Worm (Caenorhabditis elegans) whole organism, L4 larva: Measurements from ENCODE around the gene clec-222.

ENCODE experiments used
- F37D6.2 ChIP-seq: sonication (generic microtip); optimal IDR thresholded peaks from 2 replicates; lab custom pipeline; 2016; ENCODE audit warnings: mild to moderate bottlenecking, missing genetic modification characterization, missing compliant biosample characterization
- T20F7.1 ChIP-seq: fragments of 200-800 bp; sonication (Bioruptor generic); optimal IDR thresholded peaks from 2 replicates; lab custom pipeline; 2018; ENCODE audit warnings: mild to moderate bottlenecking, missing genetic modification characterization, missing compliant biosample characterization
- Y48G9A.11 ChIP-seq: fragments of 200-800 bp; sonication (Bioruptor generic); IDR thresholded peaks from 2 replicates; pipeline ENCODE4 v1.3.6; 2022; ENCODE audit warnings: missing genetic modification reagents, missing genetic modification characterization, missing compliant biosample characterization
- ZK546.5 ChIP-seq, 2 experiments: sonication (generic microtip); optimal IDR thresholded peaks; 2 replicates each; lab custom pipeline; 2017; ENCODE audit warnings: missing biosample characterization in 2 of 2, missing genetic modification characterization in 2 of 2
- attf-4 ChIP-seq: sonication (generic microtip); optimal IDR thresholded peaks from 3 replicates; lab custom pipeline; 2017; ENCODE audit warnings: missing biosample characterization, missing genetic modification characterization
- ceh-20 ChIP-seq: fragments of 200-800 bp; sonication (Bioruptor generic); IDR thresholded peaks from 2 replicates; pipeline ENCODE4 v1.3.6; 2022; ENCODE audit warnings: missing genetic modification reagents, missing genetic modification characterization, missing compliant biosample characterization
- ceh-28 ChIP-seq: fragments of 150-350 bp; optimal IDR thresholded peaks from 2 replicates; lab custom pipeline; 2014; ENCODE audit warnings: missing biosample characterization, missing genetic modification reagents, missing genetic modification characterization
- ceh-62 ChIP-seq: sonication (generic microtip); optimal IDR thresholded peaks from 2 replicates; lab custom pipeline; 2017; ENCODE audit warnings: missing biosample characterization, missing genetic modification characterization
- ctbp-1 ChIP-seq: fragments of 200-800 bp; sonication (Bioruptor generic); IDR thresholded peaks from 2 replicates; pipeline ENCODE4 v1.3.6; 2022; ENCODE audit warnings: missing genetic modification reagents, missing genetic modification characterization, missing compliant biosample characterization
- daf-19 ChIP-seq: fragments of 200-800 bp; sonication (Bioruptor generic); conservative IDR thresholded peaks from 2 replicates; pipeline ENCODE4 v1.3.6; 2022; ENCODE audit warnings: missing genetic modification characterization, missing compliant biosample characterization
- dmd-6 ChIP-seq: fragments of 200-800 bp; sonication (Bioruptor generic); IDR thresholded peaks from 2 replicates; pipeline ENCODE4 v1.3.6; 2022; ENCODE audit warnings: missing genetic modification reagents, missing genetic modification characterization, missing compliant biosample characterization
- dmd-8 ChIP-seq: fragments of 200-800 bp; sonication (Bioruptor generic); IDR thresholded peaks from 2 replicates; pipeline ENCODE4 v1.3.6; 2022; ENCODE audit warnings: missing genetic modification characterization, missing compliant biosample characterization
- duxl-1 ChIP-seq: sonication (generic microtip); optimal IDR thresholded peaks from 2 replicates; lab custom pipeline; 2016; ENCODE audit warnings: mild to moderate bottlenecking, missing genetic modification characterization, moderate library complexity, missing compliant biosample characterization; ENCODE audit not compliant: poor library complexity
- gei-8 ChIP-seq: fragments of 200-800 bp; sonication (Bioruptor generic); optimal IDR thresholded peaks from 2 replicates; lab custom pipeline; 2018; ENCODE audit warnings: mild to moderate bottlenecking, missing genetic modification characterization, missing compliant biosample characterization
- hlh-11 ChIP-seq: fragments of 200-800 bp; sonication (Bioruptor generic); optimal IDR thresholded peaks from 2 replicates; lab custom pipeline; 2018; ENCODE audit warnings: mild to moderate bottlenecking, missing genetic modification characterization, missing compliant biosample characterization
- hmg-1.1 ChIP-seq: fragments of 200-800 bp; sonication (Bioruptor generic); IDR thresholded peaks from 2 replicates; pipeline ENCODE4 v1.3.6; 2022; ENCODE audit warnings: missing genetic modification reagents, missing genetic modification characterization, missing compliant biosample characterization
- jun-1 ChIP-seq: fragments of 150-350 bp; optimal IDR thresholded peaks from 2 replicates; lab custom pipeline; 2014; ENCODE audit warnings: missing biosample characterization, missing genetic modification reagents, missing genetic modification characterization
- lin-29 ChIP-seq: fragments of 200-800 bp; sonication (Bioruptor generic); IDR thresholded peaks from 2 replicates; pipeline ENCODE4 v1.3.6; 2022; ENCODE audit warnings: missing genetic modification reagents, missing genetic modification characterization, missing compliant biosample characterization
- lin-39 ChIP-seq: fragments of 150-350 bp; optimal IDR thresholded peaks from 2 replicates; lab custom pipeline; 2014; ENCODE audit warnings: missing biosample characterization, missing genetic modification reagents, missing genetic modification characterization
- lsy-2 ChIP-seq, 2 experiments: fragments of 150-350 bp in 1 of 2; sonication (generic microtip) in 1 of 2; optimal IDR thresholded peaks; 2 replicates each; lab custom pipeline; 2014 to 2017; ENCODE audit warnings: missing biosample characterization in 2 of 2, missing genetic modification characterization in 2 of 2
- mdt-29 ChIP-seq: fragments of 200-800 bp; sonication (Bioruptor generic); IDR thresholded peaks from 2 replicates; pipeline ENCODE4 v1.3.6; 2022; ENCODE audit warnings: missing genetic modification reagents, missing genetic modification characterization, missing compliant biosample characterization
- mes-2 ChIP-seq: sonication (generic microtip); optimal IDR thresholded peaks from 2 replicates; lab custom pipeline; 2016; ENCODE audit warnings: missing genotype, mild to moderate bottlenecking, missing genetic modification characterization, missing compliant biosample characterization; ENCODE audit not compliant: poor library complexity, severe bottlenecking
- mxl-3 ChIP-seq: fragments of 200-800 bp; sonication (Bioruptor generic); optimal IDR thresholded peaks from 2 replicates; lab custom pipeline; 2018; ENCODE audit warnings: mild to moderate bottlenecking, missing genetic modification characterization, missing compliant biosample characterization
- nhr-102 ChIP-seq: sonication (generic microtip); optimal IDR thresholded peaks from 2 replicates; lab custom pipeline; 2016; ENCODE audit warnings: mild to moderate bottlenecking, missing genetic modification characterization, moderate library complexity, missing compliant biosample characterization
- nhr-25 ChIP-seq: sonication (generic microtip); optimal IDR thresholded peaks from 2 replicates; lab custom pipeline; 2017; ENCODE audit warnings: missing genetic modification characterization, mild to moderate bottlenecking, missing compliant biosample characterization, antibody characterized with exemption, moderate library complexity, borderline replicate concordance; ENCODE audit not compliant: insufficient read depth
- nhr-28 ChIP-seq: fragments of 150-350 bp; optimal IDR thresholded peaks from 2 replicates; lab custom pipeline; 2014; ENCODE audit warnings: missing biosample characterization, missing genetic modification characterization
- nhr-42 ChIP-seq: fragments of 200-800 bp; sonication (Bioruptor generic); IDR thresholded peaks from 2 replicates; pipeline ENCODE4 v1.3.6; 2022; ENCODE audit warnings: missing genetic modification characterization, missing compliant biosample characterization
- nhr-76 ChIP-seq: fragments of 150-350 bp; optimal IDR thresholded peaks from 2 replicates; lab custom pipeline; 2014; ENCODE audit warnings: missing biosample characterization, missing genetic modification characterization
- pha-4 ChIP-seq, 2 experiments: fragments of 150-350 bp in 1 of 2; fragments of 200-800 bp in 1 of 2; sonication (Bioruptor generic) in 1 of 2; IDR thresholded peaks in 1 of 2; optimal IDR thresholded peaks in 1 of 2; 2 replicates each; pipeline versions ENCODE4 v1.3.6 to Lab custom; 2014 to 2022; ENCODE audit warnings: missing genetic modification characterization in 2 of 2, missing genetic modification reagents in 2 of 2, missing biosample characterization in 1 of 2, missing compliant biosample characterization in 1 of 2
- pqm-1 ChIP-seq: sonication (generic microtip); optimal IDR thresholded peaks from 2 replicates; lab custom pipeline; 2017; ENCODE audit warnings: missing biosample characterization, missing genetic modification characterization
- saeg-2 ChIP-seq: fragments of 200-800 bp; sonication (Bioruptor generic); IDR thresholded peaks from 2 replicates; pipeline ENCODE4 v1.3.6; 2022; ENCODE audit warnings: missing genetic modification reagents, missing genetic modification characterization, missing compliant biosample characterization
- skn-1 ChIP-seq: fragments of 150-350 bp; optimal IDR thresholded peaks from 2 replicates; lab custom pipeline; 2014; ENCODE audit warnings: missing biosample characterization, missing genetic modification characterization
- snpc-1.2 ChIP-seq: fragments of 200-800 bp; sonication (Bioruptor generic); IDR thresholded peaks from 2 replicates; pipeline ENCODE4 v1.3.6; 2022; ENCODE audit warnings: missing genetic modification reagents, missing genetic modification characterization, missing compliant biosample characterization
- snpc-4 ChIP-seq: fragments of 150-350 bp; optimal IDR thresholded peaks from 2 replicates; lab custom pipeline; 2014; ENCODE audit warnings: missing biosample characterization, missing genetic modification characterization
- tra-1 ChIP-seq: fragments of 200-800 bp; sonication (Bioruptor generic); IDR thresholded peaks from 2 replicates; pipeline ENCODE4 v1.3.6; 2022; ENCODE audit warnings: missing genetic modification reagents, missing genetic modification characterization, missing compliant biosample characterization
- unc-130 ChIP-seq: sonication (generic microtip); optimal IDR thresholded peaks from 2 replicates; lab custom pipeline; 2016; ENCODE audit warnings: missing genetic modification reagents, missing genetic modification characterization, missing compliant biosample characterization
- unc-62 ChIP-seq, 3 experiments: fragments of 150-350 bp in 1 of 3; sonication (generic microtip); optimal IDR thresholded peaks in 2 of 3; peaks in 1 of 3; 1 replicate in 1 of 3; 2 replicates in 2 of 3; lab custom pipeline; 2014 to 2017; ENCODE audit warnings: missing biosample characterization in 3 of 3, missing genetic modification characterization in 3 of 3, missing genetic modification reagents in 3 of 3, missing genotype in 1 of 3
- vab-7 ChIP-seq: fragments of 200-800 bp; sonication (Bioruptor generic); IDR thresholded peaks from 2 replicates; pipeline ENCODE4 v1.3.6; 2022; ENCODE audit warnings: missing genetic modification reagents, missing genetic modification characterization, missing compliant biosample characterization
- zag-1 ChIP-seq: fragments of 150-350 bp; optimal IDR thresholded peaks from 2 replicates; lab custom pipeline; 2014; ENCODE audit warnings: missing biosample characterization, missing genetic modification characterization
- zfp-2 ChIP-seq: sonication (generic microtip); optimal IDR thresholded peaks from 2 replicates; lab custom pipeline; 2016; ENCODE audit warnings: mild to moderate bottlenecking, missing genetic modification characterization, missing compliant biosample characterization
- zfp-3 ChIP-seq: fragments of 200-800 bp; sonication (Bioruptor generic); conservative IDR thresholded peaks from 2 replicates; pipeline ENCODE4 v1.3.6; 2022; ENCODE audit warnings: missing genetic modification reagents, missing genetic modification characterization, missing compliant biosample characterization
- zip-11 ChIP-seq: fragments of 200-800 bp; sonication (Bioruptor generic); IDR thresholded peaks from 2 replicates; pipeline ENCODE4 v1.3.6; 2022; ENCODE audit warnings: missing genetic modification characterization, missing compliant biosample characterization
- ztf-11 ChIP-seq: fragments of 150-350 bp; optimal IDR thresholded peaks from 2 replicates; lab custom pipeline; 2014; ENCODE audit warnings: missing biosample characterization, missing genetic modification characterization

The clec-222 gene

DNA sequence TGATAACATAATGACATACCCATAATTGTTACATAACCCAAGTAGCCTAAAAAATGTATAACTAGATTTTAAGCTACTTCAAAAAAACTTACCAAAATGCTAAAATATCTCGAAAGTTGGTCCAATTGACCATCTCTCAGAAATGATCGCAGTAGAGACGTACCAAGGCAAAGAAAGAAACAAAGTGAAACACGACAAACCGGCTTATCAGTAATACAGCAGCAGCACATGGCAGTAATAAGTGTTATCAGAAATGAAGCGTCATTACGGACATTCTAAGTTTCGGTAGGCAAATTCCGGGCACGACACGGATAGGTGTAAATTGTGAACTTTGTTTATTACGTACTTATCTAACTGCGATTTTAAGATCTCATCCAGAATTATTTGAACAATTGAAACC is 5.7 kb upstream of the clec-222 start, which contains the start of gene cln-3.1:
Gene cln-3.1, minus strand, starts transcription at position 171 of the 400 bp plus-strand sequence.
- TF ChIP-seq mxl-3 (GFP tag; lab: Kevin White, UChicago) = peak; percentile 81
- TF ChIP-seq ceh-62 (tag; lab: Kevin White, UChicago) = no peak
- TF ChIP-seq lsy-2 (tag; optimal IDR thresholded peaks at IDR 0.05; lab: Kevin White, UChicago) = no peak
- no peak for TF ChIP-seq ztf-11 (tag; lab: Kevin White, UChicago)
- TF ChIP-seq unc-62 (GFP tag; optimal IDR thresholded peaks at IDR 0.05 in 1 of 2; lab: Kevin White, UChicago) = peak in 1 of 2 experiments; percentile 10
- no peak for TF ChIP-seq unc-62 (tag; optimal IDR thresholded peaks at IDR 0.05; lab: Kevin White, UChicago)
- TF ChIP-seq pqm-1 = peak; percentile 63
- TF ChIP-seq gei-8 (GFP tag; lab: Kevin White, UChicago) = no peak
- no peak for TF ChIP-seq zag-1
- peak; percentile 66 for TF ChIP-seq dmd-6 (GFP tag; lab: Robert Waterston, UW)
- TF ChIP-seq pha-4 (GFP tag; IDR thresholded peaks at IDR 0.05; lab: Robert Waterston, UW) = no peak
- no peak for TF ChIP-seq pha-4 (tag; optimal IDR thresholded peaks at IDR 0.05; lab: Kevin White, UChicago)
- TF ChIP-seq unc-130 (GFP tag; lab: Kevin White, UChicago) = no peak
- peak; percentile 37 for TF ChIP-seq nhr-28 (tag; lab: Kevin White, UChicago)
- no peak for TF ChIP-seq ctbp-1 (GFP tag; lab: Robert Waterston, UW)
- no peak for TF ChIP-seq vab-7 (GFP tag; lab: Robert Waterston, UW)
- TF ChIP-seq ceh-28 (tag; lab: Kevin White, UChicago) = no peak
- TF ChIP-seq Y48G9A.11 = no peak

DNA sequence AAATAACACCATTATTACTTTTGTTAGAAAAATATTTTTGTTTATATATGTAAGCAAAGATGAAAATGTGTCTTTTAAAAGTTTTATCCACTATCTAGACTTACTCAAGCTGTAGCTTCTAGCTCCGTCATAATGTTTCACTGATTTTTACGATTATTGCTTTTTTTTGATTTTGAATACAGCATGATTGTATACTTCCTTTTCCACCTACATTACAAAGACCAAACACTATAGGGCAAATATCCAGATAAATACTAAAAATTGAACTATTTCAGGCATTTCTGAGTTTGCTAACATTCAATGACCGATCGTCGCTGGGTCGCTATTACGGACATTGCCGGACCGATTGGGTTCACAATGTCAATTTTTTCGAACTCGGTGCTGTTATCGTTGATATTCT is 4.5 kb upstream of the clec-222 start, which contains the start of gene str-116:
Gene str-116, plus strand, starts transcription at position 301 of the 400 bp plus-strand sequence.
- TF ChIP-seq nhr-102 (tag; lab: Kevin White, UChicago) = no peak
- no peak for TF ChIP-seq nhr-76 (tag; lab: Kevin White, UChicago)
- no peak for TF ChIP-seq lin-29 (GFP tag; lab: Robert Waterston, UW)
- TF ChIP-seq snpc-4 = no peak
- TF ChIP-seq duxl-1 (tag; lab: Kevin White, UChicago) = no peak
- no peak for TF ChIP-seq pqm-1
- no peak for TF ChIP-seq ZK546.5 (tag; optimal IDR thresholded peaks at IDR 0.05; lab: Kevin White, UChicago)
- TF ChIP-seq T20F7.1 = no peak
- TF ChIP-seq hmg-1.1 (GFP tag; lab: Robert Waterston, UW) = no peak
- no peak for TF ChIP-seq lin-39 (tag; lab: Kevin White, UChicago)
- no peak for TF ChIP-seq daf-19 (GFP tag; lab: Robert Waterston, UW)
- TF ChIP-seq mes-2 = no peak
- TF ChIP-seq ceh-20 = no peak
- TF ChIP-seq nhr-25 (tag; lab: Kevin White, UChicago) = no peak
- TF ChIP-seq zfp-2 = no peak
- no peak for TF ChIP-seq nhr-28 (tag; lab: Kevin White, UChicago)
- no peak for TF ChIP-seq zag-1
- TF ChIP-seq, all 104 proteins: peak for 0

DNA sequence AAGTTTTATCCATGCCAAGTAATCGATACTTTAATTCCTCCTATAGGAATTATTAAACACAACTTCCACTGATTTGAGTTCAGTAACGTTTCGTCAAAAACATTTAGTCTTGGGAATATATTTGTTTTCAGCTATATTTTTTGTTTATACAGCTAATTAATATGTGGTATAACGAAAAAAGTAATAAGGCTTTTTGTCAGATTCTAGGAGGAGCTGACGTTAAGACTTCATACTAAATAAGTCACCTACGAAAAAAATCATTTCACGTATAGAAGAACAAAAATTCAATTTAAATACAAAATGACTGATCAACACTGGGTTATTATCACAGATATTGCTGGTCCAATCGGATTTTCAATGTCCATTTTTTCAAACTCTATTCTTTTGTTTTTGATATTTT is 2.4 kb upstream of the clec-222 start, which contains the start of gene str-115:
Gene str-115, plus strand, starts transcription at position 301 of the 400 bp plus-strand sequence.
- TF ChIP-seq jun-1 (tag; lab: Kevin White, UChicago) (no peak), snpc-1.2 (no peak), zfp-3 (GFP tag; lab: Robert Waterston, UW) (no peak), saeg-2 (GFP tag; lab: Robert Waterston, UW) (no peak), lin-29 (GFP tag; lab: Robert Waterston, UW) (no peak), attf-4 (tag; lab: Kevin White, UChicago) (no peak), skn-1 (tag; lab: Kevin White, UChicago) (no peak), pha-4 (GFP tag; IDR thresholded peaks at IDR 0.05; lab: Robert Waterston, UW) (no peak), pha-4 (tag; optimal IDR thresholded peaks at IDR 0.05; lab: Kevin White, UChicago) (no peak), dmd-8 (GFP tag; lab: Robert Waterston, UW) (no peak), nhr-42 (GFP tag; lab: Robert Waterston, UW) (no peak), F37D6.2 (no peak), ceh-20 (no peak), mdt-29 (GFP tag; lab: Robert Waterston, UW) (no peak), hlh-11 (no peak), tra-1 (GFP tag; lab: Robert Waterston, UW) (no peak), zip-11 (GFP tag; lab: Robert Waterston, UW) (no peak)
